Fruit fly (Drosophila melanogaster): Measurements from ENCODE around the gene Cdk12.

Gene Cdk12

DNA sequence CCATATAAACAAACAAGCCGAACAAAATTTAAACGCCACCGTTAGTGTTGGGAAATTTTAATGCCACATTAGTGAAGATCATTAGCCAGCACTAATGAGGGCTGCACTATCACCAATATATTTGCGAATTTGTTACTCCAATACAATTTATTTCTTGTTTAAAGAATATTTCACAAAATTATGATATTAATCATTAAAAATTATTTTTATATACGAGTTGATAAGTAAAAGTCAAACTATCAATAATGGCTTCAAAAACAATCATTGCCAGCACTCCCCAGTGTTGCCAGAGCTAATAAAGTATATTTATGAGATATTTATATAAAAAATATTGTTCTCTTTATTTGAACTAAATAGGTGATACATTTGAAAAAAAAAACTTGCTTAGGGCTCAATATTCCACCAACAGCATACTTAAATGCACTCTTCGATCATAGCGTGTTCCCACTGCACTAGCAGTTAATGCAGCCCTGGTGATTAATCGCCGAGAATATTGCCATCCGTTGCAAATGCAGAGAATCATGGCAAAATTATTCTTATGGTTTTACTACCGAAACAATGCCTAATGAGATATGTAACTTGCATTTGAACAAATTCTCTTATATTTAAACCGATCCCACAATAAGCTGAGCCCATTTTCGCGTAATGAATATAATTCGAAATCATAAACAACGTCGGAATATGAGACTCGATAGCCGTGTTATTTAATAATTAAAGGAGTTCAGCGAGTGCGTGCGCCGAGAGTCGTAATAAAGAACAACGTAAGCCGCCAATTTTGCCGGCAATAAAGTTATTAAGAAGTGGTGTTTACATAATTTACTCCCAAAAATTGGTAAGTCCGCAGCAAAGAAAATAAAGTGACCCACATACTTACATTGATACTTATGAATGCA, at the start of gene Cdk12, which contains the start of gene SAK (continued):
- TF ChIP-seq dati (GFP tag; IDR thresholded peaks at IDR 0.05) (peak; percentile 45; the same call in 1 of the 2 replicates), lilli (GFP tag; optimal IDR thresholded peaks at IDR 0.05) (peak; percentile 82), Elba2 (GFP tag; optimal IDR thresholded peaks at IDR 0.05) (peak; percentile 77), danr (GFP tag; IDR thresholded peaks at IDR 0.05) (peak; percentile 77), CG4730 (GFP tag; IDR thresholded peaks at IDR 0.05) (no peak; the same call in 1 of the 2 replicates), pb (GFP tag; optimal IDR thresholded peaks at IDR 0.05) (peak; percentile 16), salm (tag; optimal IDR thresholded peaks at IDR 0.05) (peak; percentile 60), CG15269 (tag; optimal IDR thresholded peaks at IDR 0.05) (peak; percentile 88), Six4 (GFP tag; optimal IDR thresholded peaks at IDR 0.05) (peak; percentile 80), CG8281 (tag; optimal IDR thresholded peaks at IDR 0.05) (peak; percentile 52), CG7271 (tag; optimal IDR thresholded peaks at IDR 0.05) (peak; percentile 57), slou (GFP tag; optimal IDR thresholded peaks at IDR 0.05) (peak; percentile 82), CG9727 (GFP tag; optimal IDR thresholded peaks at IDR 0.05) (peak; percentile 90), Nf-YC (tag; optimal IDR thresholded peaks at IDR 0.05) (peak; percentile 83), zfh1 (GFP tag; IDR thresholded peaks at IDR 0.05) (peak; percentile 74; the same call in 2 of the 3 replicates), Hmx (GFP tag; optimal IDR thresholded peaks at IDR 0.05) (no peak), bcd (GFP tag; optimal IDR thresholded peaks at IDR 0.05) (peak; percentile 91), klu (GFP tag; IDR thresholded peaks at IDR 0.05) (peak; percentile 81), tna (GFP tag; IDR thresholded peaks at IDR 0.05; ENCODE audit: partially characterized antibody) (no peak), zfh2 (GFP tag; optimal IDR thresholded peaks at IDR 0.05) (peak; percentile 81), CG2129 (GFP tag; IDR thresholded peaks at IDR 0.05; ENCODE audit: partially characterized antibody) (no peak), CG1233 (GFP tag; optimal IDR thresholded peaks at IDR 0.05) (peak; percentile 83), tx (GFP tag; optimal IDR thresholded peaks at IDR 0.05) (peak; percentile 49), CG12219 (GFP tag; optimal IDR thresholded peaks at IDR 0.05) (peak; percentile 58), CG2889 (GFP tag; IDR thresholded peaks at IDR 0.05) (peak; percentile 81; the same call in 2 of the 3 replicates), CG15696 (tag; optimal IDR thresholded peaks at IDR 0.05) (peak; percentile 85), D19A (tag; optimal IDR thresholded peaks at IDR 0.05) (peak; percentile 77), CG1602 (GFP tag; optimal IDR thresholded peaks at IDR 0.05) (peak; percentile 88), Abd-B (GFP tag; optimal IDR thresholded peaks at IDR 0.05) (peak; percentile 91), pita (GFP tag; optimal IDR thresholded peaks at IDR 0.05) (no peak), CG3847 (GFP tag; IDR thresholded peaks at IDR 0.05) (peak; percentile 86), hth (optimal IDR thresholded peaks at IDR 0.05) (no peak), CG10979 (tag; optimal IDR thresholded peaks at IDR 0.05) (peak; percentile 80), dm (GFP tag; optimal IDR thresholded peaks at IDR 0.05) (peak; percentile 68), lmd (GFP tag; IDR thresholded peaks at IDR 0.05) (peak; percentile 87), maf-S (GFP tag; optimal IDR thresholded peaks at IDR 0.05) (peak; percentile 19), CG12071 (GFP tag; optimal IDR thresholded peaks at IDR 0.05) (no peak), sens (GFP tag) (peak; percentile 91), CG4854 (GFP tag; optimal IDR thresholded peaks at IDR 0.05) (peak; percentile 21), gro (GFP tag; optimal IDR thresholded peaks at IDR 0.05) (no peak), inv (GFP tag; IDR thresholded peaks at IDR 0.05; ENCODE audit: partially characterized antibody) (peak; percentile 22; the same call in 1 of the 2 replicates), CG11696 (GFP tag; IDR thresholded peaks at IDR 0.05) (no peak; the same call in 1 of the 2 replicates), az2 (GFP tag; optimal IDR thresholded peaks at IDR 0.05) (peak; percentile 86), luna (GFP tag; optimal IDR thresholded peaks at IDR 0.05) (no peak), CG4360 (GFP tag; IDR thresholded peaks at IDR 0.05) (0 out of 2 replicates have a peak, but pooled peaks have one; percentile 43), Sry-δ (GFP tag; optimal IDR thresholded peaks at IDR 0.05) (peak; percentile 69), Dek (tag; optimal IDR thresholded peaks at IDR 0.05) (peak; percentile 86), CG3995 (GFP tag; optimal IDR thresholded peaks at IDR 0.05) (peak; percentile 45), CG16813 (GFP tag; IDR thresholded peaks at IDR 0.05; ENCODE audit: partially characterized antibody) (peak; percentile 55; the same call in 2 of the 3 replicates)

Measured in whole organism, embryonic.